Worm (Caenorhabditis elegans): ENCODE results near the gene ttbk-4.

ttbk-4 gene

DNA sequence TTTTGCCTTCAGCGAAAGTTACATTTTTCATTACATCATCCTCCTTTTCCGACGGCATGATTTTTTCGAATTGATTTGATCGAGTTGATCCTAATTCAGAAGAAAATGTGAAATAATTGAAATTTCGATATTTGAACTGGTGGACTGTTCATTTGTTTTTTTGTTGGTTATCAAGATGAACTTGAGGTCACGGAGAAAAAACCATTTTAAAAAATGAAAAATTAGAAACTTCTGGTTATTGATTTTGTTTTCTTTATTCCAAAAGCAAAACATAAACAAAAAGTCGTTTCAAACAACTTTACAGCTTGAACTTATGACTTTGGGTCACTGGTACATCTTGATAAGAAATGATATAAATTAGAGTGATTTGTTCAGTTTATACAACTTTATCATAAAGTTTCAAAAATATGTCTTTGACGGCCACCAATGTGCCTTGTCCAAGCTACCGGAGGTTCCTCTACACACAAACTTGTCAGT lies at the start of gene ttbk-4, which contains the start of gene W01B6.4:
Gene ttbk-4 (minus strand): TSS at position 101 of the 477 bp plus-strand sequence.
Gene W01B6.4 (plus strand): TSS at position 427 of the 477 bp plus-strand sequence.
- TF ChIP-seq cog-1 (tag; optimal IDR thresholded peaks at IDR 0.05) (no peak), ztf-23 (GFP tag; IDR thresholded peaks at IDR 0.05) (no peak), ref-1 (GFP tag; conservative IDR thresholded peaks at IDR 0.05) (no peak), flt-1 (GFP tag; IDR thresholded peaks at IDR 0.05) (no peak), med-1 (GFP tag; optimal IDR thresholded peaks at IDR 0.05; ENCODE audit: insufficient read depth) (no peak), tab-1 (GFP tag; IDR thresholded peaks at IDR 0.05) (no peak), ztf-29 (GFP tag; IDR thresholded peaks at IDR 0.05) (no peak), T22C8.4 (GFP tag; IDR thresholded peaks at IDR 0.05) (no peak), klf-2 (GFP tag; conservative IDR thresholded peaks at IDR 0.05) (no peak)

DNA sequence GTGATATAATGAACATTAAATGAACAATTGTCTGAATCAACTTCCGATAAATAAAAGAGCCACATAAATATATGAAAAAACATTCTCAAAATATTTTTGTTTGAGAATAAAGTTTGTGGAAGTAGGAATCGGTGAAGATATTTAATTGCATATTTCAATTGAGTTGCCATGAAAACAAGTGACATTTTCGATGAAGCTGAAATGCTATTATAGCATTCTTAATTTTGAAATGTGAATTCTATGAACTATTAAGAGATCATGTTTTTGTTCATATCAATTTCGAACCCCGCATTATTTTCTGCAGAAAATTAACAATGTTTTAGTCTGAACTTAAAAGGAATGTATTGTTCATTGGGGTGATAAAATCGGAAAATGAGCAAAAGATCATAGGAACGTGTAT lies 47.3 kb upstream of the ttbk-4 start, which contains the start of gene irld-21:
Gene irld-21 (minus strand): TSS at position 101 of the 400 bp plus-strand sequence.
- no peak for TF ChIP-seq med-1 (GFP tag; optimal IDR thresholded peaks at IDR 0.05; ENCODE audit: insufficient read depth)
- TF ChIP-seq ztf-29 (GFP tag; IDR thresholded peaks at IDR 0.05): no peak
- TF ChIP-seq cog-1 (tag; optimal IDR thresholded peaks at IDR 0.05): no peak
- no peak for TF ChIP-seq tab-1 (GFP tag; IDR thresholded peaks at IDR 0.05)
- TF ChIP-seq ref-1 (GFP tag; conservative IDR thresholded peaks at IDR 0.05): no peak
- no peak for TF ChIP-seq flt-1 (GFP tag; IDR thresholded peaks at IDR 0.05)
- TF ChIP-seq T22C8.4 (GFP tag; IDR thresholded peaks at IDR 0.05): no peak
- no peak for TF ChIP-seq ztf-23 (GFP tag; IDR thresholded peaks at IDR 0.05)
- TF ChIP-seq klf-2 (GFP tag; conservative IDR thresholded peaks at IDR 0.05): no peak

DNA sequence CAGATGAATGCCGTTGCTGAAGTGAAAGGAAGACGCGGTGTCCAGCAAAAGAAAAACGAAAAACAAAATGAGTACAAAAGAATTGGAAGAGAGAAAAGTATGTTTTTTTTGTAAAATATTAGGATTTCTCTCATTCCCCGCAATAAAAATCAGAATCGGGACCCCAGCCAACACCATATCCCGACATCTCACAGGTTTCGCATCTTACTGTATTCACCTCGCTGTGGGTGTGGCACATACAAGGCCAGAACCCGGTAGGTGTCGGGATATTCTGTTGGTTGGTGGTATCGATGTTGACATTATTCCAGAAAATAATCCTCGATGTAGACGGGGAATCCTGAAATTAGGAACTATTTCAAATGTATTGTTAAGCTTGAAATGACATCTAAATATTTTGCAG lies 41.8 kb upstream of the ttbk-4 start:
- TF ChIP-seq flt-1 (GFP tag; IDR thresholded peaks at IDR 0.05) (no peak), ref-1 (GFP tag; conservative IDR thresholded peaks at IDR 0.05) (no peak), med-1 (GFP tag; optimal IDR thresholded peaks at IDR 0.05; ENCODE audit: insufficient read depth) (no peak)

DNA sequence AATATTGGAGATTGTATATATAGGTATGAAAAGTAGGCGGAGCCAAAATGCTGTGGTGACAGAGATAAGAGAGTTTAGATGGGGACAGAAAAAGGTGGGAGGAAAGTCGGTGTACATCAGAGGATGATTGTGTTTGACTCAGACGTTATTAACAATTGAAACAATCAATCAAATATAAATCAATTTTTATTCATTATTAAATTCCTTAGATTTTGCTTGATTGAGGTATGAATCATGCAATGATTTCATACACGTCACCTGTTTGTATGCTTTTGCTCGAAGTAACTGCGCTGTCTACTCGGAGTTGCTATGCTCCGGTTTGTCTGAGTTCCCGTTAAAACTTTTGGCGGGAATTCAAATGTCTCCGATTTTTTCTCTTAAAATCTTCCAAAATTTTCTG lies 40.2 kb upstream of the ttbk-4 start, which contains the start of gene C04G2.10:
Gene C04G2.10 (plus strand): TSS at position 301 of the 400 bp plus-strand sequence.
- no peak for TF ChIP-seq ref-1 (GFP tag; conservative IDR thresholded peaks at IDR 0.05)

DNA sequence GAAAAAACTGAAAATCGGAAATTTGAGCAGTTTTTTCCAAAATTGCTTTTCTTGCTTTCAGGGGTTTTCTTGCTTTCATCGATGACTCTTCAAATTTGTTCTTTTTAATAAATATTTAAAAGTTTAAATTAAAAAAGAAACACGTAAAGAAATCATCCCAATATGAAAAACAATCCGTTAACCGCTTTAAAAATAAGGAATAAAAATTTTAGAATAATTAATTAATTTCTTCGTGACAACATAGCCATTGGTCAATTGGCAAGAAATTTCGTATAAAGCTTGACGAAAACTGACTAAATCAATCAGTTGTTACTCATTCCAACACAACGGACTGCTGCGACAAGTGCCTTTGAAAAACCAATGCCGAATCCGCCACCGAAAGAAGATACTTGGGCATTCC lies 37.6 kb upstream of the ttbk-4 start, which contains the start of gene nsph-3.2:
Gene nsph-3.2 (plus strand): TSS at position 301 of the 400 bp plus-strand sequence.
- TF ChIP-seq T22C8.4 (GFP tag; IDR thresholded peaks at IDR 0.05): no peak
- TF ChIP-seq flt-1 (GFP tag; IDR thresholded peaks at IDR 0.05): no peak
- no peak for TF ChIP-seq klf-2 (GFP tag; conservative IDR thresholded peaks at IDR 0.05)
- TF ChIP-seq ztf-23 (GFP tag; IDR thresholded peaks at IDR 0.05): no peak
- no peak for TF ChIP-seq ztf-29 (GFP tag; IDR thresholded peaks at IDR 0.05)
- no peak for TF ChIP-seq tab-1 (GFP tag; IDR thresholded peaks at IDR 0.05)
- no peak for TF ChIP-seq cog-1 (tag; optimal IDR thresholded peaks at IDR 0.05)

DNA sequence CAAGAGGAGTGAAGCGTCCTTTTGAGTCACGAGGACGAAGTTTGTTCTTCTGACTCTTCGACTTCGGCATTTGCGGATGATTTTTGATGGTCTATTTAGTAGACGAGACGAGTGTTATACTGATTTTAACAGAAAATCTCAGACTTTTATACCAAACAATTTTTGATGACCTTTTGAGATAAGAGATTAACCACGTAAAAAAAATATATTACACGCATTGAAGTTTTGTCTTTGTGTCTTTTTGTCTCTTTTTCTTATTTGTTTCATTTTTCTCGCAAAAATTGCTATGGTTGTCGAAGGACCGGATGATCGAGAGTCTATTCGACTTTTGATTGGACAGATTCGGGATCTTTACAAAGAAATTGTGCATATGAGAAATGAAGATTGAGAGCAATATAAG lies 36.5 kb upstream of the ttbk-4 start, which contains the start of gene spch-1:
Gene spch-1 (minus strand): TSS at position 101 of the 400 bp plus-strand sequence.
- no peak for TF ChIP-seq tab-1 (GFP tag; IDR thresholded peaks at IDR 0.05)
- TF ChIP-seq ztf-29 (GFP tag; IDR thresholded peaks at IDR 0.05): no peak
- no peak for TF ChIP-seq ref-1 (GFP tag; conservative IDR thresholded peaks at IDR 0.05)
- TF ChIP-seq cog-1 (tag; optimal IDR thresholded peaks at IDR 0.05): no peak

DNA sequence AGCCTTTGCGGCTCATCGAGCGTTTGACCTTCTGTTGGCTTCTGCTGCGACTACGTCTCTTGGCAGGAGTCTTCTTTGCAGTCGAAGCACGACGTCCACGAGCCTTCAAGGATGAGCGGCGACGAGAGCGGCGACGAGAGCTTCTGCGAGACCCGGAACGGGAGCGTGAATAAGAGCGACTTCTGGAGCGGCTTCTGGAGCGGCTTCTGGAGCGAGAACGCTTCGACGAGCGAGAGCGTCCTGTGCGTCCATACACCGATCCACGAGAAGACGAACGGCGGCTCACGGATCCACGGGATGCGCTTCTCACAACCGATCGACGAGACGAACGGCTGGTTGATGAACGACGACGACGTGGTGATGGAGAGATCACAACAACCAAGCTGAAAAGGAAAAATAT lies 35.9 kb upstream of the ttbk-4 start:
- TF ChIP-seq med-1 (GFP tag; optimal IDR thresholded peaks at IDR 0.05; ENCODE audit: insufficient read depth) (no peak), flt-1 (GFP tag; IDR thresholded peaks at IDR 0.05) (no peak), T22C8.4 (GFP tag; IDR thresholded peaks at IDR 0.05) (no peak), ref-1 (GFP tag; conservative IDR thresholded peaks at IDR 0.05) (no peak), cog-1 (tag; optimal IDR thresholded peaks at IDR 0.05) (no peak)

DNA sequence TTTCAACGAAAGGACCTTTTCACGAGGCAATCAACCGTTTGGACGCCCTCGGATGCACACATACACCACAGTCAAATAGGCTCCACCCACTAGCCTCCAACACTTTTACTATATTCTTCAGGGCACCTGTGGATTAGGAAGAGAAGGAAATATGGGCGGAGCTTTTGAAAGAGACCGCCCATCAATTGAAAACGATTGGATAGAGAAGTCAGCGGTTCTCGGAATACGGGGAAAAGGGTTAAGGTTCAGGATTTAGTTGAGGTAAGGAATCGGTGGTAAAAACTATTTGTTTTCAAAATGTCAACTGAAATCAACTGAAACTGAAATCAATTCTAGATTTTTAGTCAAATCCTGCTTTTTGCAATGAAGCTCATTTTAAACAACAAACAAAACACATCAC lies 35.5 kb upstream of the ttbk-4 start, which contains the start of gene egl-38:
Gene egl-38 (minus strand): TSS at position 101 of the 400 bp plus-strand sequence.
- TF ChIP-seq cog-1 (tag; optimal IDR thresholded peaks at IDR 0.05) (no peak), klf-2 (GFP tag; conservative IDR thresholded peaks at IDR 0.05) (no peak), ref-1 (GFP tag; conservative IDR thresholded peaks at IDR 0.05) (no peak), ztf-29 (GFP tag; IDR thresholded peaks at IDR 0.05) (no peak), flt-1 (GFP tag; IDR thresholded peaks at IDR 0.05) (no peak), ztf-23 (GFP tag; IDR thresholded peaks at IDR 0.05) (no peak), tab-1 (GFP tag; IDR thresholded peaks at IDR 0.05) (no peak), T22C8.4 (GFP tag; IDR thresholded peaks at IDR 0.05) (no peak), med-1 (GFP tag; optimal IDR thresholded peaks at IDR 0.05; ENCODE audit: insufficient read depth) (no peak)

DNA sequence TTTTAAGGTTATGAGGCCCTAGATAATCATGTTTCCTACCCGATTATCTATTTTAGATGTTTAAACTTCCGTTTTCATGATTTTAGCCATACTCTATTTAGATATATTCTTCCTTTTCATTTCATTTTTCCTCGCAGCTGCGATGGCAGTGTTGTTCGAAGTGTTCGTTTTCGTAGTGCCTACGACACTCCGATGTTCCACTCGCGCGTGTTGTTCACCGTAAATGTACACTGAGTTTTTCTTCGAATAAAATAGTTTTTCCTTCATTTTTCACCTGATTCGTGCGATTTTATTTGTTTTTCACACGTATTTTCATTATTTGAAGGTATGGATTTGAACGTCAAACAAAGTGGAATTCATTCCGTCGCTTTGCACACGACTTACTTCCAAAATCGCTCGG lies 21.9 kb upstream of the ttbk-4 start, which contains the start of gene dis-3:
Gene dis-3 (plus strand): TSS at position 322 of the 400 bp plus-strand sequence.
- TF ChIP-seq flt-1 (GFP tag; IDR thresholded peaks at IDR 0.05) (no peak), ztf-23 (GFP tag; IDR thresholded peaks at IDR 0.05) (no peak), klf-2 (GFP tag; conservative IDR thresholded peaks at IDR 0.05) (no peak), med-1 (GFP tag; optimal IDR thresholded peaks at IDR 0.05; ENCODE audit: insufficient read depth) (no peak), T22C8.4 (GFP tag; IDR thresholded peaks at IDR 0.05) (no peak), tab-1 (GFP tag; IDR thresholded peaks at IDR 0.05) (no peak), ref-1 (GFP tag; conservative IDR thresholded peaks at IDR 0.05) (no peak), cog-1 (tag; optimal IDR thresholded peaks at IDR 0.05) (no peak), ztf-29 (GFP tag; IDR thresholded peaks at IDR 0.05) (no peak)

DNA sequence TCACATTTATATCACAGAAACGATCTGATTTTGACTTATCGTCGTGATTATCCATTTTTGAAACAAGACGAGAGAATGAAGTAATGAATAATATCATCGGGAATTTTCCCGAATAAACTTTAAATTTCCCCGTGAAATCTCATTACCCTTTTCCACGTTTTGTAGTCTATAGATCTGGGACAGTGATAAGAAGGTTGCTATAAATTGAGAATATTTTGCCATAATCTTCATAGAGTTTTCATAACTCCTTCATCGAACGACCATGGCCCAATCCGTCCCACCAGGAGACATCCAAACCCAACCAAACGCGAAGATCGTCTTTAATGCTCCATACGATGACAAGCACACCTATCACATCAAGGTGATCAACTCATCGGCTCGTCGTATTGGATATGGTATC lies 20.2 kb upstream of the ttbk-4 start, which contains the start of the genes C04G2.5 and msp-36:
Gene C04G2.5 (minus strand): TSS at position 101 of the 400 bp plus-strand sequence.
Gene msp-36 (plus strand): TSS at position 263 of the 400 bp plus-strand sequence.
- TF ChIP-seq T22C8.4 (GFP tag; IDR thresholded peaks at IDR 0.05): no peak
- no peak for TF ChIP-seq flt-1 (GFP tag; IDR thresholded peaks at IDR 0.05)
- no peak for TF ChIP-seq med-1 (GFP tag; optimal IDR thresholded peaks at IDR 0.05; ENCODE audit: insufficient read depth)
- TF ChIP-seq ztf-29 (GFP tag; IDR thresholded peaks at IDR 0.05): no peak
- TF ChIP-seq cog-1 (tag; optimal IDR thresholded peaks at IDR 0.05): no peak
- no peak for TF ChIP-seq klf-2 (GFP tag; conservative IDR thresholded peaks at IDR 0.05)
- TF ChIP-seq ref-1 (GFP tag; conservative IDR thresholded peaks at IDR 0.05): no peak
- TF ChIP-seq tab-1 (GFP tag; IDR thresholded peaks at IDR 0.05): no peak
- no peak for TF ChIP-seq ztf-23 (GFP tag; IDR thresholded peaks at IDR 0.05)

Data from whole organism, midembryonic.